Worm (Caenorhabditis elegans) whole organism, L2 larva: ENCODE data around the gene srh-214.

Experiments
- R02D3.7 ChIP-seq: fragments of 150-350 bp; optimal IDR thresholded peaks from 2 replicates; lab custom pipeline; 2014; ENCODE audit warnings: missing biosample characterization, missing genetic modification characterization
- aly-2 ChIP-seq: fragments of 150-350 bp; optimal IDR thresholded peaks from 2 replicates; lab custom pipeline; 2014; ENCODE audit warnings: missing biosample characterization, missing genetic modification characterization
- ama-1 ChIP-seq: fragments of 150-350 bp; optimal IDR thresholded peaks from 2 replicates; lab custom pipeline; 2018; ENCODE audit warnings: inconsistent platforms
- lin-13 ChIP-seq: fragments of 150-350 bp; optimal IDR thresholded peaks from 2 replicates; lab custom pipeline; 2014; ENCODE audit warnings: missing biosample characterization, missing genetic modification reagents, missing genetic modification characterization
- mbf-1 ChIP-seq: sonication (generic microtip); optimal IDR thresholded peaks from 2 replicates; lab custom pipeline; 2017; ENCODE audit warnings: missing biosample characterization, missing genetic modification characterization
- nhr-11 ChIP-seq: fragments of 150-350 bp; optimal IDR thresholded peaks from 2 replicates; lab custom pipeline; 2014; ENCODE audit warnings: missing biosample characterization, missing genetic modification characterization
- nhr-12 ChIP-seq: fragments of 150-350 bp; optimal IDR thresholded peaks from 2 replicates; lab custom pipeline; 2014; ENCODE audit warnings: missing biosample characterization, missing genetic modification characterization
- nhr-23 ChIP-seq: fragments of 150-350 bp; optimal IDR thresholded peaks from 2 replicates; lab custom pipeline; 2014; ENCODE audit warnings: missing biosample characterization, missing genetic modification reagents, missing genetic modification characterization
- nhr-237 ChIP-seq: fragments of 150-350 bp; optimal IDR thresholded peaks from 2 replicates; lab custom pipeline; 2014; ENCODE audit warnings: missing biosample characterization, missing genetic modification characterization
- nhr-25 ChIP-seq: fragments of 150-350 bp; sonication (generic microtip); optimal IDR thresholded peaks from 3 replicates; lab custom pipeline; 2014; ENCODE audit warnings: missing biosample characterization, missing genetic modification characterization
- snpc-4 ChIP-seq: fragments of 150-350 bp; optimal IDR thresholded peaks from 2 replicates; lab custom pipeline; 2014; ENCODE audit warnings: missing biosample characterization, missing genetic modification characterization
- unc-62 ChIP-seq: fragments of 150-350 bp; optimal IDR thresholded peaks from 2 replicates; lab custom pipeline; 2014; ENCODE audit warnings: missing biosample characterization, missing genetic modification reagents, missing genetic modification characterization
- zag-1 ChIP-seq: fragments of 150-350 bp; optimal IDR thresholded peaks from 2 replicates; lab custom pipeline; 2014; ENCODE audit warnings: missing biosample characterization, missing genetic modification characterization
- ztf-11 ChIP-seq: sonication (generic microtip); optimal IDR thresholded peaks from 2 replicates; lab custom pipeline; 2017; ENCODE audit warnings: missing biosample characterization, missing genetic modification characterization

ce11 chrV:16784806-16785205 is 44.7 kb downstream of the srh-214 start:
- TF ChIP-seq mbf-1 (tag; lab: Kevin White, UChicago) (no peak), ama-1 (no peak), aly-2 (tag; lab: Kevin White, UChicago) (no peak), ztf-11 (no peak), nhr-23 (tag; lab: Kevin White, UChicago) (no peak), R02D3.7 (tag; lab: Kevin White, UChicago) (no peak), unc-62 (GFP tag; lab: Kevin White, UChicago) (no peak), snpc-4 (tag; lab: Kevin White, UChicago) (no peak), nhr-237 (tag; lab: Kevin White, UChicago) (no peak), nhr-12 (tag; lab: Kevin White, UChicago) (no peak), nhr-25 (tag; lab: Kevin White, UChicago) (no peak), nhr-11 (tag; lab: Kevin White, UChicago) (no peak), lin-13 (GFP tag; lab: Kevin White, UChicago) (no peak), zag-1 (tag; lab: Kevin White, UChicago) (no peak)
